Fruit fly (Drosophila melanogaster) whole organism, pupa: Measurements from ENCODE around the gene CG1092.

Experiments
- CG10348 ChIP-seq: fragments of 200-800 bp; sonication (Bioruptor generic); IDR thresholded peaks from 2 replicates; pipeline ENCODE4 v1.3.6; 2022; ENCODE audit warnings: missing biosample characterization, missing genetic modification characterization
- CG12605 ChIP-seq: fragments of 200-800 bp; sonication (Bioruptor generic); IDR thresholded peaks from 2 replicates; pipeline ENCODE4 v1.3.6; 2022; ENCODE audit warnings: missing biosample characterization, missing genetic modification characterization
- CG13204 ChIP-seq: fragments of 200-800 bp; sonication (Bioruptor generic); optimal IDR thresholded peaks from 2 replicates; lab custom pipeline; 2018; ENCODE audit warnings: missing biosample characterization, mild to moderate bottlenecking, missing genetic modification characterization, moderate library complexity
- CG14655 ChIP-seq: fragments of 200-800 bp; sonication (Bioruptor generic); optimal IDR thresholded peaks from 3 replicates; lab custom pipeline; 2017; ENCODE audit warnings: mild to moderate bottlenecking, missing biosample characterization, missing genetic modification reagents, missing genetic modification characterization
- CG15710 ChIP-seq: fragments of 200-800 bp; sonication (Bioruptor generic); optimal IDR thresholded peaks from 2 replicates; lab custom pipeline; 2018; ENCODE audit warnings: missing biosample characterization, mild to moderate bottlenecking, missing genetic modification characterization, moderate library complexity
- CG17806 ChIP-seq: fragments of 200-800 bp; sonication (Bioruptor generic); optimal IDR thresholded peaks from 2 replicates; lab custom pipeline; 2018; ENCODE audit warnings: missing biosample characterization, mild to moderate bottlenecking, missing genetic modification characterization, moderate library complexity
- CG32121 ChIP-seq: fragments of 200-800 bp; sonication (Bioruptor generic); IDR thresholded peaks from 2 replicates; pipeline ENCODE4 v1.3.6; 2022; ENCODE audit warnings: missing biosample characterization, missing genetic modification characterization
- CG34367 ChIP-seq: fragments of 200-800 bp; sonication (Bioruptor generic); optimal IDR thresholded peaks from 2 replicates; lab custom pipeline; 2018; ENCODE audit warnings: missing biosample characterization, mild to moderate bottlenecking, missing genetic modification characterization
- CG4496 ChIP-seq: fragments of 200-800 bp; sonication (Bioruptor generic); IDR thresholded peaks from 3 replicates; pipeline ENCODE4 v1.3.6; 2022; ENCODE audit warnings: missing biosample characterization, missing genetic modification characterization
- CG8159 ChIP-seq: fragments of 200-800 bp; sonication (Bioruptor generic); optimal IDR thresholded peaks from 3 replicates; lab custom pipeline; 2018; ENCODE audit warnings: missing biosample characterization, mild to moderate bottlenecking, missing genetic modification characterization, moderate library complexity
- CG8301 ChIP-seq: fragments of 200-800 bp; sonication (Bioruptor generic); optimal IDR thresholded peaks from 2 replicates; lab custom pipeline; 2018; ENCODE audit warnings: missing biosample characterization, mild to moderate bottlenecking, missing genetic modification characterization
- CG9948 ChIP-seq: fragments of 200-800 bp; sonication (Bioruptor generic); optimal IDR thresholded peaks from 2 replicates; lab custom pipeline; 2018; ENCODE audit warnings: missing biosample characterization, mild to moderate bottlenecking, missing genetic modification characterization, moderate library complexity
- D1 ChIP-seq: fragments of 200-800 bp; sonication (Bioruptor generic); optimal IDR thresholded peaks from 2 replicates; lab custom pipeline; 2018; ENCODE audit warnings: missing biosample characterization, mild to moderate bottlenecking, missing genetic modification characterization, moderate library complexity
- EcR ChIP-seq: fragments of 200-800 bp; sonication (Bioruptor generic); optimal IDR thresholded peaks from 3 replicates; lab custom pipeline; 2019; ENCODE audit warnings: missing biosample characterization, missing genetic modification characterization, mild to moderate bottlenecking, moderate library complexity, missing genetic modification reagents
- Ets98B ChIP-seq: fragments of 200-800 bp; sonication (Bioruptor generic); IDR thresholded peaks from 2 replicates; pipeline ENCODE4 v1.3.6; 2022; ENCODE audit warnings: missing biosample characterization, missing genetic modification characterization
- Pif1A ChIP-seq: fragments of 200-800 bp; sonication (Bioruptor generic); optimal IDR thresholded peaks from 3 replicates; lab custom pipeline; 2016; ENCODE audit warnings: missing biosample characterization, missing genetic modification characterization
- Pif1B ChIP-seq: fragments of 200-800 bp; sonication (Bioruptor generic); optimal IDR thresholded peaks from 3 replicates; lab custom pipeline; 2016; ENCODE audit warnings: missing biosample characterization, missing genetic modification characterization
- Snoo ChIP-seq: fragments of 200-800 bp; sonication (Bioruptor generic); optimal IDR thresholded peaks from 3 replicates; lab custom pipeline; 2017; ENCODE audit warnings: missing biosample characterization, mild to moderate bottlenecking, missing genetic modification characterization, inconsistent platforms
- fd96Ca ChIP-seq: fragments of 200-800 bp; sonication (Bioruptor generic); IDR thresholded peaks from 3 replicates; pipeline ENCODE4 v1.3.6; 2022; ENCODE audit warnings: missing biosample characterization, missing genetic modification characterization
- gl ChIP-seq: fragments of 200-800 bp; sonication (Bioruptor generic); optimal IDR thresholded peaks from 2 replicates; lab custom pipeline; 2018; ENCODE audit warnings: missing biosample characterization, mild to moderate bottlenecking, missing genetic modification characterization
- rn ChIP-seq: fragments of 200-800 bp; sonication (Bioruptor generic); IDR thresholded peaks from 2 replicates; pipeline ENCODE4 v1.3.6; 2022; ENCODE audit warnings: missing biosample characterization, missing genetic modification characterization

Gene CG1092

DNA sequence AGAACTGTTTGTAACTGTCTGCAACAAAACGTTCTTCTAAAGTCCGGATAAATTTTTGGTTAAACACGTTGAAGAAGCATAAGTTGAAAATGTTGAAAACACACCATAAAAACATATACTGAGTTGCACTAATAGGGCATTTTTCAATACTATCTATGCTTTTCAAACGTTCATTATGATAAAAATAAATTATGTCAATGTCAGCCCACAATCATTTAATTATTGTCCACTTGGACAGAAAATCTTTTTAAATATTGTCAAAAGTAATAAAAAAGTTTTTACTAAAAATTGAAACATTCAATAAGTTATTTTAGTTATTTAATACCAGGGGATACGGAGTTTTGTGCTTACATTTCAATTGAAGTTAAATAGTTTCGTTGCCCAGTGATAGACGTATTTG lies at the start of gene CG1092:
TSS of gene CG1092 (plus strand) at position 301 of the 400 bp plus-strand sequence.
- TF ChIP-seq CG14655 (GFP tag; lab: Kevin White, UChicago), result no peak
- TF ChIP-seq gl (tag; lab: Kevin White, UChicago), result no peak
- TF ChIP-seq Pif1B (GFP tag; lab: Kevin White, UChicago), result no peak

dm6 chr3R:4220030-4220429 lies 46.5 kb upstream of the CG1092 start, which contains the start of gene CG31516:
TSS of gene CG31516 (minus strand) at chr3R:4220130.
- TF ChIP-seq CG4496 (GFP tag; lab: Robert Waterston, UW), result no peak
- no peak for TF ChIP-seq fd96Ca (GFP tag; lab: Robert Waterston, UW)
- TF ChIP-seq CG32121 (GFP tag; lab: Robert Waterston, UW), result no peak
- TF ChIP-seq CG34367 (tag; lab: Kevin White, UChicago), result no peak
- no peak for TF ChIP-seq CG8301 (tag; lab: Kevin White, UChicago)
- no peak for TF ChIP-seq CG8159 (tag; lab: Kevin White, UChicago)
- no peak for TF ChIP-seq D1 (tag; lab: Kevin White, UChicago)
- TF ChIP-seq Ets98B (GFP tag; lab: Robert Waterston, UW), result no peak
- no peak for TF ChIP-seq Pif1A
- TF ChIP-seq, all 21 proteins: peak for 0

dm6 chr3R:4220780-4221179 lies 45.8 kb upstream of the CG1092 start:
- peak; percentile 16; the same call in 1 of the 2 replicates for TF ChIP-seq Ets98B (GFP tag; lab: Robert Waterston, UW)
- no peak for TF ChIP-seq CG14655 (GFP tag; lab: Kevin White, UChicago)
- TF ChIP-seq CG32121 (GFP tag; lab: Robert Waterston, UW), result peak; percentile 9; the same call in 1 of the 2 replicates
- TF ChIP-seq CG12605 (GFP tag; lab: Robert Waterston, UW), result 0 out of 2 replicates have a peak, but pooled peaks have one; percentile 9
- TF ChIP-seq fd96Ca (GFP tag; lab: Robert Waterston, UW), result 0 out of 3 replicates have a peak, but pooled peaks have one; percentile 31
- no peak for TF ChIP-seq CG8159 (tag; lab: Kevin White, UChicago)
- TF ChIP-seq, all 21 proteins: peak for 4

dm6 chr3R:4228426-4228825 lies 38.1 kb upstream of the CG1092 start:
- TF ChIP-seq rn (GFP tag; lab: Robert Waterston, UW) (no peak), CG13204 (GFP tag; lab: Kevin White, UChicago) (peak; percentile 61), EcR (GFP tag; lab: Kevin White, UChicago) (no peak), gl (tag; lab: Kevin White, UChicago) (no peak), CG17806 (tag; lab: Kevin White, UChicago) (no peak)

DNA sequence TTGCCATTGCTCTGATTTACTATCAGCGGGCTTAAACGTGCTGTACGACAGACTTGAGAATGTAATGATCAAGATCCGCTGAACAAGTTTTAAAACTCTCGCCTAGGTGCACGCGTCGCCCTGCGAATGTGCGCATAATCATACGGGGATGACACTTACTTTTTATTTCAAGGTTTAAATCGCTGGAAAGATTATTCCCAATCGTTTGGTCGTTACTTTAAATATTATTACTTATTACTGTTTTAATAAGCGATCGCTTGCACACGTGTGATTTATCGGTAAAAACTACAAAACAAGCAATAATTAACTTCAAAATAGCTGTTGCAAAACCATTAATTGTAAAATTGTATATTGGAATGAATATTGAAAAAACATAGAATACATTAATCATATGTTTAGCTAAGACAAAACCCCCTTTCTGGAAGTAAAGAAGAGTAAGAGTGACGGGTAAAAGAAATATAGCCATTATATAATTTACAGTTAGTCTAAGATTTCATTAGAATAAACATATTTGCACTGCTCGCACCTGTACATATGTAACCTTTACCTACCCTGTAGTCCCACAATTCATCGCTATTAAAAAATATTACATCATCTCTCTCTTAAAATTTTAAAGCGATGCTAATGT lies 37.3 kb upstream of the CG1092 start, which contains the start of gene DhpD:
TSS of gene DhpD (minus strand) at position 102 of the 628 bp plus-strand sequence.
- TF ChIP-seq Ets98B (GFP tag; lab: Robert Waterston, UW), result peak; percentile 79
- peak; percentile 87 for TF ChIP-seq CG4496 (GFP tag; lab: Robert Waterston, UW)
- TF ChIP-seq Pif1A, result no peak
- TF ChIP-seq CG13204 (GFP tag; lab: Kevin White, UChicago), result peak; percentile 2
- TF ChIP-seq D1 (tag; lab: Kevin White, UChicago), result peak; percentile 59
- peak; percentile 77 for TF ChIP-seq CG32121 (GFP tag; lab: Robert Waterston, UW)
- no peak for TF ChIP-seq EcR (GFP tag; lab: Kevin White, UChicago)
- peak; percentile 76 for TF ChIP-seq CG8159 (tag; lab: Kevin White, UChicago)
- TF ChIP-seq CG8301 (tag; lab: Kevin White, UChicago), result no peak
- peak; percentile 35 for TF ChIP-seq gl (tag; lab: Kevin White, UChicago)
- TF ChIP-seq CG34367 (tag; lab: Kevin White, UChicago), result peak; percentile 50
- TF ChIP-seq fd96Ca (GFP tag; lab: Robert Waterston, UW), result no peak; the same call in 2 of the 3 replicates
- peak; percentile 73 for TF ChIP-seq Pif1B (GFP tag; lab: Kevin White, UChicago)
- no peak for TF ChIP-seq CG10348 (GFP tag; lab: Robert Waterston, UW)
- no peak for TF ChIP-seq rn (GFP tag; lab: Robert Waterston, UW)
- TF ChIP-seq CG17806 (tag; lab: Kevin White, UChicago), result peak; percentile 79
- peak; percentile 55 for TF ChIP-seq CG9948 (tag; lab: Kevin White, UChicago)
- peak; percentile 63 for TF ChIP-seq CG12605 (GFP tag; lab: Robert Waterston, UW)
- peak; percentile 80 for TF ChIP-seq Snoo (tag; lab: Kevin White, UChicago)
- peak; percentile 80 for TF ChIP-seq CG15710
- TF ChIP-seq CG14655 (GFP tag; lab: Kevin White, UChicago), result no peak

- no peak for TF ChIP-seq CG8301 (tag; lab: Kevin White, UChicago)
- TF ChIP-seq CG15710, result peak; percentile 6
- TF ChIP-seq Pif1A, result no peak
- TF ChIP-seq CG9948 (tag; lab: Kevin White, UChicago), result no peak
- peak; percentile 1 for TF ChIP-seq CG8159 (tag; lab: Kevin White, UChicago)
Measured at dm6 chr3R:4232139-4233017, 34.2 kb upstream of the CG1092 start, which contains the start of gene CG14641. TSS of gene CG14641 (minus strand) at chr3R:4232342.
